Fruit fly (Drosophila melanogaster): ENCODE data around the gene CG15602.

DNA sequence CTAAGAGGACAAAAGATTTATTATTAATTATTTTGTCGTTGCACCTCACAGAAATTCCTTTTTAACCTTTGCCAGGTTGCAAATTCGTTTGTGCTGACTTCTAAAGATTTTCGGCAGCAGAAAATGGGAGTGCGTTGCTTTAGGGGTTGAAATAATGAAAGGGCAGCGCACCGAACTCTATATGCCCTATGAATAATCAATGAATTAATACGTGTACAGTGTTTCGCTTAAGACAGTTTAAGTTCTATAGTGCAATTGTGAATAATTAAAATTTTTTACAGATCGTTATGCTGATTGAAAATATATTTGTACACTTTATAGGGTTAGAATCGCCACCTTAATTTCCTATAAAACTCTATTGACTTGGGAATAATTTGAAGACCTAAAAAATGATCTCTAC, 16.9 kb downstream of the CG15602 start:
- TF ChIP-seq CG15710 (tag; optimal IDR thresholded peaks at IDR 0.05) (no peak), CG17806 (tag; optimal IDR thresholded peaks at IDR 0.05) (no peak), EcR (GFP tag; optimal IDR thresholded peaks at IDR 0.05) (no peak)

All from whole organism, pupa.